Worm (Caenorhabditis elegans) whole organism, late embryonic: ENCODE results near the gene ldh-1.

Experiments used
- C08G9.2 ChIP-seq: sonication (generic microtip); optimal IDR thresholded peaks from 2 replicates; lab custom pipeline; 2016; ENCODE audit warnings: mild to moderate bottlenecking, missing genetic modification characterization, moderate library complexity, missing compliant biosample characterization
- F13H6.1 ChIP-seq: sonication (generic microtip); optimal IDR thresholded peaks from 2 replicates; lab custom pipeline; 2016; ENCODE audit warnings: missing genetic modification characterization, missing compliant biosample characterization
- K09A11.1 ChIP-seq: sonication (generic microtip); optimal IDR thresholded peaks from 2 replicates; lab custom pipeline; 2017; ENCODE audit warnings: antibody characterized with exemption, mild to moderate bottlenecking, missing genetic modification characterization, missing compliant biosample characterization; ENCODE audit not compliant: insufficient read depth
- T23F11.4 ChIP-seq: fragments of 200-800 bp; sonication (Bioruptor generic); optimal IDR thresholded peaks from 2 replicates; lab custom pipeline; 2018; ENCODE audit warnings: mild to moderate bottlenecking, missing genetic modification characterization, missing compliant biosample characterization
- ahr-1 ChIP-seq: sonication (generic microtip); optimal IDR thresholded peaks from 2 replicates; lab custom pipeline; 2016; ENCODE audit warnings: missing genetic modification characterization, missing compliant biosample characterization
- ceh-14 ChIP-seq: sonication (generic microtip); optimal IDR thresholded peaks from 2 replicates; lab custom pipeline; 2016; ENCODE audit warnings: missing genotype, missing genetic modification characterization, missing compliant biosample characterization
- ceh-18 ChIP-seq: sonication (generic microtip); optimal IDR thresholded peaks from 2 replicates; lab custom pipeline; 2016; ENCODE audit warnings: missing genetic modification characterization, missing compliant biosample characterization
- ceh-19 ChIP-seq: fragments of 200-800 bp; sonication (Bioruptor generic); optimal IDR thresholded peaks from 2 replicates; lab custom pipeline; 2018; ENCODE audit warnings: mild to moderate bottlenecking, missing genetic modification characterization, missing compliant biosample characterization
- ceh-22 ChIP-seq: sonication (generic microtip); optimal IDR thresholded peaks from 2 replicates; lab custom pipeline; 2017; ENCODE audit warnings: missing biosample characterization, missing genetic modification characterization
- ceh-24 ChIP-seq: sonication (generic microtip); optimal IDR thresholded peaks from 2 replicates; lab custom pipeline; 2016; ENCODE audit warnings: mild to moderate bottlenecking, missing genetic modification characterization, missing compliant biosample characterization
- ceh-30 ChIP-seq: fragments of 150-350 bp; optimal IDR thresholded peaks from 2 replicates; lab custom pipeline; 2014; ENCODE audit warnings: missing biosample characterization, missing genetic modification characterization
- ceh-31 ChIP-seq: sonication (generic microtip); optimal IDR thresholded peaks from 2 replicates; lab custom pipeline; 2016; ENCODE audit warnings: missing genetic modification characterization, missing compliant biosample characterization
- ceh-34 ChIP-seq: sonication (generic microtip); optimal IDR thresholded peaks from 2 replicates; lab custom pipeline; 2016; ENCODE audit warnings: mild to moderate bottlenecking, missing genetic modification characterization, missing compliant biosample characterization
- ceh-45 ChIP-seq: fragments of 200-800 bp; sonication (Bioruptor generic); IDR thresholded peaks from 2 replicates; pipeline ENCODE4 v1.3.6; 2022; ENCODE audit warnings: missing genetic modification reagents, missing genetic modification characterization, missing compliant biosample characterization
- ceh-48 ChIP-seq: sonication (generic microtip); optimal IDR thresholded peaks from 2 replicates; lab custom pipeline; 2016; ENCODE audit warnings: missing genetic modification characterization, inconsistent platforms, missing compliant biosample characterization
- ceh-6 ChIP-seq: fragments of 200-800 bp; sonication (Bioruptor generic); optimal IDR thresholded peaks from 2 replicates; lab custom pipeline; 2018; ENCODE audit warnings: mild to moderate bottlenecking, missing genetic modification characterization, missing compliant biosample characterization
- ceh-9 ChIP-seq: sonication (generic microtip); optimal IDR thresholded peaks from 2 replicates; lab custom pipeline; 2016; ENCODE audit warnings: mild to moderate bottlenecking, missing genetic modification characterization, inconsistent platforms, missing compliant biosample characterization
- che-1 ChIP-seq: sonication (generic microtip); optimal IDR thresholded peaks from 2 replicates; lab custom pipeline; 2016; ENCODE audit warnings: mild to moderate bottlenecking, missing genetic modification characterization, missing compliant biosample characterization
- dmd-4 ChIP-seq: sonication (generic microtip); optimal IDR thresholded peaks from 2 replicates; lab custom pipeline; 2016; ENCODE audit warnings: borderline replicate concordance, missing genetic modification characterization, missing compliant biosample characterization
- dve-1 ChIP-seq: sonication (generic microtip); optimal IDR thresholded peaks from 2 replicates; lab custom pipeline; 2017; ENCODE audit warnings: antibody characterized with exemption, mild to moderate bottlenecking, missing genetic modification characterization, missing compliant biosample characterization
- elt-2 ChIP-seq: sonication (generic microtip); optimal IDR thresholded peaks from 2 replicates; lab custom pipeline; 2016; ENCODE audit warnings: missing genetic modification reagents, missing genetic modification characterization, missing compliant biosample characterization
- elt-4 ChIP-seq: sonication (generic microtip); optimal IDR thresholded peaks from 2 replicates; lab custom pipeline; 2016; ENCODE audit warnings: missing genetic modification characterization, missing compliant biosample characterization
- ets-4 ChIP-seq: sonication (generic microtip); optimal IDR thresholded peaks from 2 replicates; lab custom pipeline; 2016; ENCODE audit warnings: missing genetic modification characterization, missing compliant biosample characterization
- eyg-1 ChIP-seq: sonication (generic microtip); optimal IDR thresholded peaks from 2 replicates; lab custom pipeline; 2016; ENCODE audit warnings: missing genotype, missing genetic modification characterization, missing compliant biosample characterization
- fax-1 ChIP-seq: sonication (generic microtip); optimal IDR thresholded peaks from 2 replicates; lab custom pipeline; 2016; ENCODE audit warnings: missing genotype, missing genetic modification characterization, missing compliant biosample characterization
- fkh-10 ChIP-seq: fragments of 150-350 bp; optimal IDR thresholded peaks from 2 replicates; lab custom pipeline; 2014; ENCODE audit warnings: missing biosample characterization, missing genetic modification reagents, missing genetic modification characterization
- fkh-6 ChIP-seq: sonication (generic microtip); optimal IDR thresholded peaks from 2 replicates; lab custom pipeline; 2016; ENCODE audit warnings: missing genetic modification characterization, missing compliant biosample characterization
- gmeb-2 ChIP-seq: sonication (generic microtip); optimal IDR thresholded peaks from 2 replicates; lab custom pipeline; 2016; ENCODE audit warnings: missing genetic modification characterization, inconsistent platforms, missing compliant biosample characterization
- hlh-15 ChIP-seq: sonication (generic microtip); optimal IDR thresholded peaks from 2 replicates; lab custom pipeline; 2016; ENCODE audit warnings: missing genetic modification characterization, missing compliant biosample characterization
- hlh-30 ChIP-seq: sonication (generic microtip); optimal IDR thresholded peaks from 2 replicates; lab custom pipeline; 2017; ENCODE audit warnings: antibody characterized with exemption, missing genetic modification characterization, missing compliant biosample characterization; ENCODE audit not compliant: insufficient read depth
- hlh-6 ChIP-seq: sonication (generic microtip); optimal IDR thresholded peaks from 2 replicates; lab custom pipeline; 2016; ENCODE audit warnings: missing genotype, missing genetic modification characterization, missing compliant biosample characterization
- hlh-8 ChIP-seq: sonication (generic microtip); optimal IDR thresholded peaks from 2 replicates; lab custom pipeline; 2016; ENCODE audit warnings: missing genotype, missing genetic modification characterization, missing compliant biosample characterization
- lim-6 ChIP-seq: sonication (generic microtip); optimal IDR thresholded peaks from 2 replicates; lab custom pipeline; 2016; ENCODE audit warnings: missing genetic modification characterization, missing compliant biosample characterization
- lin-11 ChIP-seq: fragments of 200-800 bp; sonication (Bioruptor generic); optimal IDR thresholded peaks from 2 replicates; lab custom pipeline; 2018; ENCODE audit warnings: mild to moderate bottlenecking, missing genetic modification characterization, missing compliant biosample characterization
- madf-2 ChIP-seq: sonication (generic microtip); optimal IDR thresholded peaks from 2 replicates; lab custom pipeline; 2017; ENCODE audit warnings: missing genetic modification characterization, missing compliant biosample characterization
- nfya-1 ChIP-seq: sonication (generic microtip); optimal IDR thresholded peaks from 2 replicates; lab custom pipeline; 2017; ENCODE audit warnings: missing genetic modification characterization, mild to moderate bottlenecking, missing compliant biosample characterization, antibody characterized with exemption, moderate library complexity
- nhr-232 ChIP-seq: sonication (generic microtip); optimal IDR thresholded peaks from 2 replicates; lab custom pipeline; 2016; ENCODE audit warnings: missing genetic modification characterization, missing compliant biosample characterization
- pat-9 ChIP-seq: fragments of 200-800 bp; sonication (Bioruptor generic); optimal IDR thresholded peaks from 2 replicates; lab custom pipeline; 2018; ENCODE audit warnings: mild to moderate bottlenecking, missing genetic modification characterization, moderate library complexity, missing compliant biosample characterization
- pqm-1 ChIP-seq: sonication (generic microtip); optimal IDR thresholded peaks from 2 replicates; lab custom pipeline; 2016; ENCODE audit warnings: missing genetic modification characterization, missing compliant biosample characterization
- pros-1 ChIP-seq: fragments of 150-350 bp; optimal IDR thresholded peaks from 2 replicates; lab custom pipeline; 2014; ENCODE audit warnings: missing biosample characterization, missing genetic modification reagents, missing genetic modification characterization
- ref-2 ChIP-seq: sonication (generic microtip); optimal IDR thresholded peaks from 2 replicates; lab custom pipeline; 2016; ENCODE audit warnings: missing genetic modification characterization, missing compliant biosample characterization
- rnt-1 ChIP-seq: sonication (generic microtip); optimal IDR thresholded peaks from 2 replicates; lab custom pipeline; 2016; ENCODE audit warnings: missing genetic modification characterization, missing compliant biosample characterization
- sox-2 ChIP-seq: fragments of 200-800 bp; sonication (Bioruptor generic); IDR thresholded peaks from 2 replicates; pipeline ENCODE4 v1.3.6; 2022; ENCODE audit warnings: missing genetic modification reagents, missing genetic modification characterization, missing compliant biosample characterization
- syd-9 ChIP-seq: sonication (generic microtip); optimal IDR thresholded peaks from 2 replicates; lab custom pipeline; 2016; ENCODE audit warnings: mild to moderate bottlenecking, missing genetic modification characterization, moderate library complexity, missing compliant biosample characterization
- tbx-2 ChIP-seq: sonication (generic microtip); optimal IDR thresholded peaks from 2 replicates; lab custom pipeline; 2016; ENCODE audit warnings: missing genetic modification characterization, missing compliant biosample characterization
- unc-3 ChIP-seq, 2 experiments: fragments of 200-800 bp in 1 of 2; sonication (Bioruptor generic) in 1 of 2; sonication (generic microtip) in 1 of 2; conservative IDR thresholded peaks in 1 of 2; optimal IDR thresholded peaks in 1 of 2; 2 replicates each; pipeline versions ENCODE4 v1.3.6 to Lab custom; 2016 to 2022; ENCODE audit warnings: missing compliant biosample characterization in 2 of 2, missing genetic modification characterization in 2 of 2, missing genetic modification reagents in 1 of 2
- unc-42 ChIP-seq: sonication (generic microtip); optimal IDR thresholded peaks from 2 replicates; lab custom pipeline; 2016; ENCODE audit warnings: missing genotype, missing genetic modification characterization, missing compliant biosample characterization
- unc-55 ChIP-seq: sonication (generic microtip); optimal IDR thresholded peaks from 2 replicates; lab custom pipeline; 2017; ENCODE audit warnings: missing biosample characterization, missing genetic modification reagents, missing genetic modification characterization
- unc-86 ChIP-seq: sonication (generic microtip); optimal IDR thresholded peaks from 2 replicates; lab custom pipeline; 2016; ENCODE audit warnings: missing genetic modification characterization, missing compliant biosample characterization
- zip-5 ChIP-seq: sonication (generic microtip); optimal IDR thresholded peaks from 2 replicates; lab custom pipeline; 2016; ENCODE audit warnings: missing genetic modification characterization, missing compliant biosample characterization
- ztf-16 ChIP-seq: sonication (generic microtip); optimal IDR thresholded peaks from 2 replicates; lab custom pipeline; 2017; ENCODE audit warnings: missing genetic modification characterization, missing compliant biosample characterization

The ldh-1 gene

DNA sequence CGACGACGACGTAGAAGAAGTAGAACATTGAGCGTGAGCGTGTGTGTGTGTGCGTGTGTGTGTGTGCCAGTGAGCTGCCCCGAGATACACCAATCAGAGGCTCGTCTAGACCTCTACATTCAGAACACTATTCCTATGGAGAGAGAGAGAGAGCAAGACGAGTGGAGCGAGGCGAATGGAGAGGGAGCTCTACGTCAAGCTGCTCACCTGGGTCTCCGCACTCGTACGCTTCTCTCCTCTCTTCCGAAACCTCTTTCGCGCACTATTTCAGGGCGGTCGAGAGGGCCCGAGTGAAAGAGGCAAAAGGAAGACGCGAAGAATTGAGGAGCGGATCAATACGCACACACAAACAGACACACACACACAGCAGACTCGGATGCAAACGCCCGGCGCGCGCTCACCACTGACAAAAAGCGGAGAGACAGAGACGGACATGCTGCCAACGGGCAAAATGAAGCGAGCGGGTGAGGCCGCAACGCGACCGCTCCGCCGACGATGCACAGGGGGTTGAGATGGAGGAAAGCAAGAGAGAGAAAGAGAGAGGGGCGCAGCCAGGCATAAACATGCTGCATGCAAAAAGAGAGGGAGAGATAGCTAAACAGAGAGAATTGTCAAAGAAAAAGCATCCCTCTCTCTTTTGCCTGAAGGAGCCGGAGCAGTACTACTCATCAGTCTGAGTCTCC, 25.6 kb downstream of the ldh-1 start:
- TF ChIP-seq rnt-1 (tag; lab: Kevin White, UChicago) (peak; percentile 89), gmeb-2 (tag; lab: Kevin White, UChicago) (no peak), madf-2 (tag; lab: Kevin White, UChicago) (no peak), K09A11.1 (tag; lab: Kevin White, UChicago) (no peak), lim-6 (peak; percentile 13), ceh-9 (tag; lab: Kevin White, UChicago) (no peak), unc-42 (tag; lab: Kevin White, UChicago) (peak; percentile 84), nfya-1 (peak; percentile 99), T23F11.4 (GFP tag; lab: Kevin White, UChicago) (peak; percentile 5), ceh-14 (tag; lab: Kevin White, UChicago) (peak; percentile 83), unc-3 (GFP tag; conservative IDR thresholded peaks at IDR 0.05; lab: Robert Waterston, UW) (no peak), unc-3 (tag; optimal IDR thresholded peaks at IDR 0.05; lab: Kevin White, UChicago) (peak; percentile 70), sox-2 (GFP tag; lab: Robert Waterston, UW) (peak; percentile 1; the same call in 1 of the 2 replicates), ref-2 (tag; lab: Kevin White, UChicago) (peak; percentile 89), ceh-48 (tag; lab: Kevin White, UChicago) (peak; percentile 93), ceh-30 (tag; lab: Kevin White, UChicago) (peak; percentile 35), lin-11 (tag; lab: Kevin White, UChicago) (peak; percentile 30), ztf-16 (tag; lab: Kevin White, UChicago) (peak; percentile 55), ceh-19 (GFP tag; lab: Kevin White, UChicago) (peak; percentile 68), ceh-24 (tag; lab: Kevin White, UChicago) (no peak), che-1 (tag; lab: Kevin White, UChicago) (peak; percentile 4), hlh-6 (tag; lab: Kevin White, UChicago) (no peak), C08G9.2 (tag; lab: Kevin White, UChicago) (peak; percentile 55), ceh-31 (tag; lab: Kevin White, UChicago) (peak; percentile 94), dmd-4 (peak; percentile 64), tbx-2 (peak; percentile 90), ceh-18 (peak; percentile 99), dve-1 (tag; lab: Kevin White, UChicago) (peak; percentile 77), eyg-1 (tag; lab: Kevin White, UChicago) (peak; percentile 37), ceh-45 (GFP tag; lab: Robert Waterston, UW) (no peak; the same call in 1 of the 2 replicates), F13H6.1 (tag; lab: Kevin White, UChicago) (peak; percentile 82), unc-86 (peak; percentile 44), ahr-1 (tag; lab: Kevin White, UChicago) (peak; percentile 20), elt-2 (tag; lab: Kevin White, UChicago) (peak; percentile 35), hlh-8 (peak; percentile 74), hlh-15 (tag; lab: Kevin White, UChicago) (no peak), unc-55 (GFP tag; lab: Kevin White, UChicago) (peak; percentile 80), pat-9 (tag; lab: Kevin White, UChicago) (no peak), pros-1 (tag; lab: Kevin White, UChicago) (peak; percentile 69), pqm-1 (peak; percentile 28), hlh-30 (tag; lab: Kevin White, UChicago) (peak; percentile 68), fax-1 (tag; lab: Kevin White, UChicago) (peak; percentile 48), fkh-6 (tag; lab: Kevin White, UChicago) (peak; percentile 30), ceh-22 (tag; lab: Kevin White, UChicago) (peak; percentile 53), nhr-232 (tag; lab: Kevin White, UChicago) (no peak), fkh-10 (no peak), ceh-6 (GFP tag; lab: Kevin White, UChicago) (peak; percentile 25), ets-4 (tag; lab: Kevin White, UChicago) (peak; percentile 78), elt-4 (tag; lab: Kevin White, UChicago) (peak; percentile 79), syd-9 (tag; lab: Kevin White, UChicago) (peak; percentile 81), zip-5 (tag; lab: Kevin White, UChicago) (peak; percentile 1), ceh-34 (tag; lab: Kevin White, UChicago) (peak; percentile 94)
